Comparison of ENCODE assay signal across 1 fruit fly cellular context in the genomic region with DNA sequence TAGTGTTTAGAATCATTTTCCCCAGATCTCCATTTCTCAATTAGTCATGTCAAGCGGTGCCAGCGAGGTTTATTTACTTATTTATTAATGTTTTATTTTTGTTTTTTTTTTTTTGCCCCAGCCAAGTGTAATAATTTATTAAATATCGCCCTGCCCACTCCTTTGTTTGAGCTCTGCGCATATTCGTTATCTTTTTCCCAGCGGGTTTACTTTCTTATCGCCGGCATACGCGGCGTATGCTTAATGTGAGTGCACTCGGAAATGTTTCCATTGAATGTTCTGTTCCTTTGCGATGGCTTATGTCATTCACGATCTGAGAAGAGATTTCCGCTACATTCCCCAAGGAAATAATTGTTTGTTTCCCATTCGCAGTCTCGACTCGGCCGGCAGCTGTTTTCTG.
A peak's percentile ranks its signal among the peaks of the same experiment; 100 is the strongest.
TF ChIP-seq lines count a peak whose summit lies in the region.

No protein-coding gene starts in this region.

TF ChIP-seq in whole organism, prepupa, 60 proteins besides CTCF, POLR2A, EP300 and RAD21 (continued from another document):
- no peak for TF ChIP-seq cyc (GFP tag; optimal IDR thresholded peaks at IDR 0.05; lab: Kevin White, UChicago)
- no peak for TF ChIP-seq fd85E (GFP tag; optimal IDR thresholded peaks at IDR 0.05; lab: Kevin White, UChicago)
- no peak for TF ChIP-seq CG6276 (GFP tag; optimal IDR thresholded peaks at IDR 0.05; lab: Kevin White, UChicago)
- TF ChIP-seq Ets96B (tag; optimal IDR thresholded peaks at IDR 0.05; lab: Kevin White, UChicago) = no peak
- no peak for TF ChIP-seq Eip93F (GFP tag; optimal IDR thresholded peaks at IDR 0.05; lab: Kevin White, UChicago)
- no peak for TF ChIP-seq acj6 (GFP tag; optimal IDR thresholded peaks at IDR 0.05; lab: Kevin White, UChicago)
- TF ChIP-seq Hr38 (GFP tag; optimal IDR thresholded peaks at IDR 0.05; lab: Kevin White, UChicago) = no peak
- peak; percentile 57 for TF ChIP-seq Sox14 (GFP tag; optimal IDR thresholded peaks at IDR 0.05; lab: Kevin White, UChicago)
- TF ChIP-seq dac (GFP tag; optimal IDR thresholded peaks at IDR 0.05; lab: Kevin White, UChicago) = no peak
- TF ChIP-seq salr (GFP tag; optimal IDR thresholded peaks at IDR 0.05; lab: Kevin White, UChicago) = no peak
- no peak for TF ChIP-seq esn (GFP tag; optimal IDR thresholded peaks at IDR 0.05; lab: Kevin White, UChicago)
- peak in 1 of 2 experiments; percentile 34 for TF ChIP-seq ss (GFP tag; optimal IDR thresholded peaks at IDR 0.05; lab: Kevin White, UChicago)
- TF ChIP-seq CG16779 (tag; optimal IDR thresholded peaks at IDR 0.05; lab: Kevin White, UChicago) = no peak
- TF ChIP-seq achi (GFP tag; optimal IDR thresholded peaks at IDR 0.05; lab: Kevin White, UChicago) = no peak
- TF ChIP-seq vri (GFP tag; optimal IDR thresholded peaks at IDR 0.05; lab: Kevin White, UChicago) = peak; percentile 83
- TF ChIP-seq CG15336 (GFP tag; IDR thresholded peaks at IDR 0.05; lab: Robert Waterston, UW) = no peak
- TF ChIP-seq net (GFP tag; optimal IDR thresholded peaks at IDR 0.05; lab: Kevin White, UChicago) = no peak
- no peak for TF ChIP-seq spab (GFP tag; optimal IDR thresholded peaks at IDR 0.05; lab: Kevin White, UChicago)
- peak; percentile 11 for TF ChIP-seq Met (GFP tag; optimal IDR thresholded peaks at IDR 0.05; lab: Kevin White, UChicago)
- TF ChIP-seq Sox15 (GFP tag; optimal IDR thresholded peaks at IDR 0.05; lab: Kevin White, UChicago) = no peak
- TF ChIP-seq Hr39 (GFP tag; optimal IDR thresholded peaks at IDR 0.05; lab: Kevin White, UChicago) = no peak
- TF ChIP-seq fd59A (GFP tag; optimal IDR thresholded peaks at IDR 0.05; lab: Kevin White, UChicago) = no peak
- TF ChIP-seq CG10669 (GFP tag; optimal IDR thresholded peaks at IDR 0.05; lab: Kevin White, UChicago) = no peak
- no peak for TF ChIP-seq CG11902 (GFP tag; optimal IDR thresholded peaks at IDR 0.05; lab: Kevin White, UChicago)
- no peak for TF ChIP-seq CG8119 (GFP tag; IDR thresholded peaks at IDR 0.05; lab: Robert Waterston, UW)
- TF ChIP-seq CG31627 (GFP tag; optimal IDR thresholded peaks at IDR 0.05; lab: Kevin White, UChicago) = no peak
- peak; percentile 85 for TF ChIP-seq svp (GFP tag; lab: Kevin White, UChicago)
- TF ChIP-seq CG9139 (GFP tag; optimal IDR thresholded peaks at IDR 0.05; lab: Kevin White, UChicago) = no peak
- TF ChIP-seq CG8632 (GFP tag; optimal IDR thresholded peaks at IDR 0.05; lab: Kevin White, UChicago) = no peak
- no peak for TF ChIP-seq Smox (GFP tag; optimal IDR thresholded peaks at IDR 0.05; lab: Kevin White, UChicago)
- TF ChIP-seq eg (GFP tag; IDR thresholded peaks at IDR 0.05; lab: Robert Waterston, UW) = no peak
- no peak for TF ChIP-seq CG4318 (GFP tag; optimal IDR thresholded peaks at IDR 0.05; lab: Kevin White, UChicago)
- no peak for TF ChIP-seq Lpt (GFP tag; optimal IDR thresholded peaks at IDR 0.05; lab: Kevin White, UChicago)
- TF ChIP-seq CG6808 (GFP tag; optimal IDR thresholded peaks at IDR 0.05; lab: Kevin White, UChicago) = no peak
